Fruit fly (Drosophila melanogaster): Measurements from ENCODE around the gene Acbp4.

Gene Acbp4

DNA sequence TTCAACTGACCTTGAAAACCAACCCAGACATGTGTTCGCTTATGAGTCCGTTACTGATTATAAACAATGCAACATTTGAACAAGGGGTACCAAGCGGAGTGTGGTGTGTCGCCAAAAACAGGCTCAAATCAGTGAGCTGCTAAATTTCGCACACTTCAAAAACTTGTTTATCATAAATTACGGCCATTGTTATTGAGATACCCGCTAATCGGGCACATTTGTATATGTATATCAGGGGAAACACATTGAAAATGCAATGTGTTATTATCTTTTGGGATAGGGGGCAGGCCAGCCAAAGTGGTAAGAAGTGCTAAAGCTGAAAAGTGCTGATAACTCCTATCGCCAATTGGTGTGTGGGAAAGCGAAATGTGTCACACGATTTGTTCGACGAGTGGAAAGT is 26.2 kb upstream of the Acbp4 start:
- TF ChIP-seq Pif1A (GFP tag; optimal IDR thresholded peaks at IDR 0.05) (no peak), fd96Ca (GFP tag; IDR thresholded peaks at IDR 0.05) (no peak), Ets98B (GFP tag; IDR thresholded peaks at IDR 0.05) (no peak), D1 (tag; optimal IDR thresholded peaks at IDR 0.05) (no peak), CG34367 (tag; optimal IDR thresholded peaks at IDR 0.05) (no peak), CG15710 (tag; optimal IDR thresholded peaks at IDR 0.05) (no peak), CG8159 (tag; optimal IDR thresholded peaks at IDR 0.05) (no peak), CG17806 (tag; optimal IDR thresholded peaks at IDR 0.05) (no peak), CG32121 (GFP tag; IDR thresholded peaks at IDR 0.05) (no peak), CG13204 (GFP tag; optimal IDR thresholded peaks at IDR 0.05) (no peak), CG9948 (tag; optimal IDR thresholded peaks at IDR 0.05) (no peak)

DNA sequence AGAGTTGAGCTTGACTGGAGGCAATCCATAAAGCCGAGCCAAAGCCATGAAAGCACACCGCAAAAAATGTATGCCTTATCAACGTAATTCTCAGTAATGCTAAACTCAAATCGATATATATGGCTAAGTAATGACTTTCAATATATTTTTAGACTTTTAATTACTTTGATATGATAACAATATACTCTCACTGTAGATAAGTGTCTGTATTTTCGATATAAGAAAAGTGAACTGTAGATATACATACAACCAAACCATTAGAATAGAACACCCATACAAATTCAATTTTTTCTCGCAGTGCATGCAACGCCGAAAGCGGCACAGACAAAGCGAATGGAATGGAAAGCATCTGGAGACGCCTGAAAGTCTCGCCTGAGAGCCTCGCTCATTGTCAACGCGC is 25.6 kb upstream of the Acbp4 start:
- TF ChIP-seq CG34367 (tag; optimal IDR thresholded peaks at IDR 0.05), result peak; percentile 63
- peak; percentile 46 for TF ChIP-seq Snoo (tag; optimal IDR thresholded peaks at IDR 0.05)
- no peak for TF ChIP-seq CG12605 (GFP tag; IDR thresholded peaks at IDR 0.05)
- no peak for TF ChIP-seq rn (GFP tag; IDR thresholded peaks at IDR 0.05)
- TF ChIP-seq CG17806 (tag; optimal IDR thresholded peaks at IDR 0.05), result peak; percentile 82
- peak; percentile 87 for TF ChIP-seq CG8159 (tag; optimal IDR thresholded peaks at IDR 0.05)
- TF ChIP-seq Pif1B (GFP tag; optimal IDR thresholded peaks at IDR 0.05), result peak; percentile 57
- TF ChIP-seq CG10348 (GFP tag; IDR thresholded peaks at IDR 0.05), result no peak
- peak; percentile 39 for TF ChIP-seq Ets98B (GFP tag; IDR thresholded peaks at IDR 0.05)
- peak; percentile 80 for TF ChIP-seq CG14655 (GFP tag; optimal IDR thresholded peaks at IDR 0.05)
- TF ChIP-seq fd96Ca (GFP tag; IDR thresholded peaks at IDR 0.05), result no peak
- TF ChIP-seq CG8301 (tag; optimal IDR thresholded peaks at IDR 0.05), result peak; percentile 76
- peak; percentile 50 for TF ChIP-seq CG32121 (GFP tag; IDR thresholded peaks at IDR 0.05)
- peak; percentile 58; the same call in 2 of the 3 replicates for TF ChIP-seq CG4496 (GFP tag; IDR thresholded peaks at IDR 0.05)
- peak; percentile 46 for TF ChIP-seq CG13204 (GFP tag; optimal IDR thresholded peaks at IDR 0.05)
- TF ChIP-seq CG15710 (tag; optimal IDR thresholded peaks at IDR 0.05), result peak; percentile 80
- TF ChIP-seq Pif1A (GFP tag; optimal IDR thresholded peaks at IDR 0.05), result peak; percentile 82
- TF ChIP-seq D1 (tag; optimal IDR thresholded peaks at IDR 0.05), result peak; percentile 39
- peak; percentile 49 for TF ChIP-seq gl (tag; optimal IDR thresholded peaks at IDR 0.05)
- TF ChIP-seq CG9948 (tag; optimal IDR thresholded peaks at IDR 0.05), result peak; percentile 75
- TF ChIP-seq EcR (GFP tag; optimal IDR thresholded peaks at IDR 0.05), result no peak

DNA sequence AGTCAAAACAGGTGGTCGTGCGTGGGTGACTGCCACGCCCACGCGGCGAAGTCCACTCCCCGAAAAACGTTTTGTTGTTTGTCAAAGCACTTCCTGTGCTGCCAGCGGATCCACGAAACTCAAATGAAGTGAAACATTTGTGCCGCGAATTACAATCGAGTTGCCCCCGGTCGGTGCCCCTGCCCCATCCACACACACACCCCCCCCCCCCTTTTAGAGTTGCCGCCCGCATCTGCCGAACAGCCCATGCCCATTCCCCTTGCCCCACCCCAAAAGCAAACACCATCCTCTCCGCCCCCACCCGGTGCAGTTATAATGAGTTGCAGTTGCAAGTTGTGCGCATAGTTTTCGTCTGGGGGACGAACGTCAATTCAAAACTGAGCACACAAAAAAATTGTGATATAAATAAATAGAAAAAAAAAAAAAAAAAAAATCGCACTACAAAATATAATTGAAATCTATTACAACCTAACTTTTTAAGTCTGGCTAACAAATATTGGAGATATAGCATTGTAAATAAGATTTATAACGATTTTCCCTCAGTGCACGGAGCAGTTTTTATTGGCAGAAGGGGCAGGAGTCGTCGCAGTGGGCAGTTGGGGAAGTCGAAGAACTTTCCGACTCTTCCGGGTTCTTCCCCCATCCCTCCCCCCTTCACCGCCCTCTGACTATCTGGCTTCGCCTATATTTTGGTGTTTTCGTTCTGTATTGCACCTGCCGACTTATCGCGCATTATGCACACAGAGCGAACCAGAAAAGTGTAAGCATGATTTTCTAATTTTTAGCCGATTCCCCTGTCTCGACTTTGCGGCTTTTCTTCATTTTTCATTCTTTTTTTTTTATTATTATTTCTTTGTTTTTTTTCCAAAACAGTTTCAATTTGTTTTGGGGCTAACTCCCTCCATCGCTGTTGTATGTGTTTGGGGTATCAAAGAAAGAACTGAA is 23.7 kb upstream of the Acbp4 start:
- TF ChIP-seq CG34367 (tag; optimal IDR thresholded peaks at IDR 0.05) (no peak), CG10348 (GFP tag; IDR thresholded peaks at IDR 0.05) (no peak), rn (GFP tag; IDR thresholded peaks at IDR 0.05) (peak; percentile 50; the same call in 1 of the 2 replicates), Snoo (tag; optimal IDR thresholded peaks at IDR 0.05) (no peak), CG9948 (tag; optimal IDR thresholded peaks at IDR 0.05) (peak; percentile 53), CG15710 (tag; optimal IDR thresholded peaks at IDR 0.05) (peak; percentile 15), CG32121 (GFP tag; IDR thresholded peaks at IDR 0.05) (peak; percentile 75), Pif1A (GFP tag; optimal IDR thresholded peaks at IDR 0.05) (peak; percentile 55), fd96Ca (GFP tag; IDR thresholded peaks at IDR 0.05) (peak; percentile 68), CG8159 (tag; optimal IDR thresholded peaks at IDR 0.05) (peak; percentile 45), CG17806 (tag; optimal IDR thresholded peaks at IDR 0.05) (peak; percentile 44), EcR (GFP tag; optimal IDR thresholded peaks at IDR 0.05) (no peak), CG14655 (GFP tag; optimal IDR thresholded peaks at IDR 0.05) (peak; percentile 72), D1 (tag; optimal IDR thresholded peaks at IDR 0.05) (no peak), CG4496 (GFP tag; IDR thresholded peaks at IDR 0.05) (peak; percentile 85; the same call in 2 of the 3 replicates), CG12605 (GFP tag; IDR thresholded peaks at IDR 0.05) (peak; percentile 70), CG13204 (GFP tag; optimal IDR thresholded peaks at IDR 0.05) (no peak), CG8301 (tag; optimal IDR thresholded peaks at IDR 0.05) (peak; percentile 63), Ets98B (GFP tag; IDR thresholded peaks at IDR 0.05) (peak; percentile 83), gl (tag; optimal IDR thresholded peaks at IDR 0.05) (no peak), Pif1B (GFP tag; optimal IDR thresholded peaks at IDR 0.05) (peak; percentile 47)

DNA sequence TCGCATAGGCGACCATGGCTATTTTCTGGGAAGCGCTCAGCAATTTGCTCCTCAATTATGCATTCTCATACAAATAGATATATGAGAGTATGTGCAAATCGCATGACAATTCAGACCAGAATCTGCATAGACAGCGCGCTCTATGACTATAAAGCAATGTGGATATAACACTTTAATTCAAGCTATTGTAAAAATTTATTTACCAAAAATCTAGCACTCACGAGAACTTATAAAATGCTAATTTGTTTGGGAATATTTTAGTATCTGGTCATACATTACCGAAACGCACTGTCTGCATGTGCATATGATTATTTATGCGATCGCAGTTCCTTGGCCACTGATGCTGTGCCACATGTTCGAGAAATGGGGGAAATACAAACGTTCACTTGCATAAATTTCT is 22.8 kb upstream of the Acbp4 start:
- TF ChIP-seq Ets98B (GFP tag; IDR thresholded peaks at IDR 0.05) (peak; percentile 90), D1 (tag; optimal IDR thresholded peaks at IDR 0.05) (peak; percentile 41), CG8159 (tag; optimal IDR thresholded peaks at IDR 0.05) (peak; percentile 82), CG9948 (tag; optimal IDR thresholded peaks at IDR 0.05) (peak; percentile 81), fd96Ca (GFP tag; IDR thresholded peaks at IDR 0.05) (peak; percentile 90), Pif1A (GFP tag; optimal IDR thresholded peaks at IDR 0.05) (peak; percentile 82), CG8301 (tag; optimal IDR thresholded peaks at IDR 0.05) (peak; percentile 90), Snoo (tag; optimal IDR thresholded peaks at IDR 0.05) (peak; percentile 8), EcR (GFP tag; optimal IDR thresholded peaks at IDR 0.05) (no peak), CG14655 (GFP tag; optimal IDR thresholded peaks at IDR 0.05) (peak; percentile 90), CG13204 (GFP tag; optimal IDR thresholded peaks at IDR 0.05) (peak; percentile 48), CG12605 (GFP tag; IDR thresholded peaks at IDR 0.05) (peak; percentile 90), CG32121 (GFP tag; IDR thresholded peaks at IDR 0.05) (peak; percentile 85), CG4496 (GFP tag; IDR thresholded peaks at IDR 0.05) (peak; percentile 95), CG34367 (tag; optimal IDR thresholded peaks at IDR 0.05) (peak; percentile 76), CG17806 (tag; optimal IDR thresholded peaks at IDR 0.05) (peak; percentile 86), CG10348 (GFP tag; IDR thresholded peaks at IDR 0.05) (peak; percentile 48; the same call in 1 of the 2 replicates), Pif1B (GFP tag; optimal IDR thresholded peaks at IDR 0.05) (peak; percentile 69), gl (tag; optimal IDR thresholded peaks at IDR 0.05) (peak; percentile 75), rn (GFP tag; IDR thresholded peaks at IDR 0.05) (peak; percentile 77), CG15710 (tag; optimal IDR thresholded peaks at IDR 0.05) (peak; percentile 82)

DNA sequence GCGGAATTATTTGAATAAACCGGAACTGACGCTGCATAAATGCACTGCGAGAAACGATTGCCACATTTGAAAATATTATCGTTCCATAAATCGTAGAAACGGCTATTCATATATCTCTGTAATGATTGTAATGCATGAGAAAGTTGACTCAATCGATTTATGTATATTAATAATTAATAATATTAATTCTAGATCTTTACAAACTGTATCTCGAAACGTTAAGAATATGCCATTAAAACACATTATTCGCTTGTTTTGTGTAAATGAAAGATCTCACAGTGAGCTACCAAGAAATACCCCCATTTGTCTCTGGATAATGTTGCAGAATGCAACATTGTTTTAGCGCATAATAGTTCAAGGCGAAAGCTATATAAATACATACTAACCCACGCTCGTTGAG is 21.8 kb upstream of the Acbp4 start:
- peak; percentile 77 for TF ChIP-seq CG4496 (GFP tag; IDR thresholded peaks at IDR 0.05)
- no peak for TF ChIP-seq EcR (GFP tag; optimal IDR thresholded peaks at IDR 0.05)
- peak; percentile 86 for TF ChIP-seq CG15710 (tag; optimal IDR thresholded peaks at IDR 0.05)
- TF ChIP-seq CG13204 (GFP tag; optimal IDR thresholded peaks at IDR 0.05), result peak; percentile 19
- peak; percentile 51 for TF ChIP-seq D1 (tag; optimal IDR thresholded peaks at IDR 0.05)
- no peak for TF ChIP-seq CG10348 (GFP tag; IDR thresholded peaks at IDR 0.05)
- peak; percentile 92 for TF ChIP-seq CG14655 (GFP tag; optimal IDR thresholded peaks at IDR 0.05)
- peak; percentile 30 for TF ChIP-seq gl (tag; optimal IDR thresholded peaks at IDR 0.05)
- peak; percentile 49 for TF ChIP-seq Snoo (tag; optimal IDR thresholded peaks at IDR 0.05)
- TF ChIP-seq Pif1A (GFP tag; optimal IDR thresholded peaks at IDR 0.05), result peak; percentile 66
- TF ChIP-seq CG12605 (GFP tag; IDR thresholded peaks at IDR 0.05), result peak; percentile 68
- peak; percentile 86 for TF ChIP-seq CG9948 (tag; optimal IDR thresholded peaks at IDR 0.05)
- TF ChIP-seq Ets98B (GFP tag; IDR thresholded peaks at IDR 0.05), result peak; percentile 35; the same call in 1 of the 2 replicates
- 0 out of 2 replicates have a peak, but pooled peaks have one; percentile 31 for TF ChIP-seq rn (GFP tag; IDR thresholded peaks at IDR 0.05)
- peak; percentile 88 for TF ChIP-seq CG8301 (tag; optimal IDR thresholded peaks at IDR 0.05)
- peak; percentile 55; the same call in 1 of the 2 replicates for TF ChIP-seq CG32121 (GFP tag; IDR thresholded peaks at IDR 0.05)
- peak; percentile 67 for TF ChIP-seq Pif1B (GFP tag; optimal IDR thresholded peaks at IDR 0.05)
- peak; percentile 90 for TF ChIP-seq CG8159 (tag; optimal IDR thresholded peaks at IDR 0.05)
- TF ChIP-seq CG34367 (tag; optimal IDR thresholded peaks at IDR 0.05), result peak; percentile 85
- peak; percentile 62; the same call in 2 of the 3 replicates for TF ChIP-seq fd96Ca (GFP tag; IDR thresholded peaks at IDR 0.05)
- peak; percentile 87 for TF ChIP-seq CG17806 (tag; optimal IDR thresholded peaks at IDR 0.05)
